Fruit fly (Drosophila melanogaster): Measurements from ENCODE around the gene Arl6IP1.

Arl6IP1 gene

dm6 chr3R:16646952-16647715, 3.7 kb downstream of the Arl6IP1 start, which contains the start of the genes CG10324 and CCT3 (continued):
- TF ChIP-seq Eip93F (GFP tag; optimal IDR thresholded peaks at IDR 0.05) (no peak), CG34406 (GFP tag; optimal IDR thresholded peaks at IDR 0.05) (no peak), CG8632 (GFP tag; optimal IDR thresholded peaks at IDR 0.05) (no peak), CG11902 (GFP tag; optimal IDR thresholded peaks at IDR 0.05) (peak; percentile 39), Ets96B (tag; optimal IDR thresholded peaks at IDR 0.05) (peak; percentile 50), CG6276 (GFP tag; optimal IDR thresholded peaks at IDR 0.05) (no peak), CG7368 (GFP tag; optimal IDR thresholded peaks at IDR 0.05) (no peak), CG1621 (tag; optimal IDR thresholded peaks at IDR 0.05) (no peak), achi (GFP tag; optimal IDR thresholded peaks at IDR 0.05) (no peak), topi (GFP tag; optimal IDR thresholded peaks at IDR 0.05) (peak; percentile 68), fd59A (GFP tag; optimal IDR thresholded peaks at IDR 0.05) (no peak), CG3032 (tag; optimal IDR thresholded peaks at IDR 0.05) (peak; percentile 77), CG4318 (GFP tag; optimal IDR thresholded peaks at IDR 0.05) (no peak), Met (GFP tag; optimal IDR thresholded peaks at IDR 0.05) (no peak), Sox15 (GFP tag; optimal IDR thresholded peaks at IDR 0.05) (peak; percentile 59), CG3919 (GFP tag; optimal IDR thresholded peaks at IDR 0.05) (no peak), Smox (GFP tag; optimal IDR thresholded peaks at IDR 0.05) (no peak), spab (GFP tag; optimal IDR thresholded peaks at IDR 0.05) (no peak), CG11762 (GFP tag; optimal IDR thresholded peaks at IDR 0.05; ENCODE audit: insufficient read depth) (peak; percentile 53), salr (GFP tag; optimal IDR thresholded peaks at IDR 0.05) (no peak), esn (GFP tag; optimal IDR thresholded peaks at IDR 0.05) (peak; percentile 70), fd85E (GFP tag; optimal IDR thresholded peaks at IDR 0.05) (no peak), net (GFP tag; optimal IDR thresholded peaks at IDR 0.05) (no peak), Ets21C (GFP tag; optimal IDR thresholded peaks at IDR 0.05) (no peak)

DNA sequence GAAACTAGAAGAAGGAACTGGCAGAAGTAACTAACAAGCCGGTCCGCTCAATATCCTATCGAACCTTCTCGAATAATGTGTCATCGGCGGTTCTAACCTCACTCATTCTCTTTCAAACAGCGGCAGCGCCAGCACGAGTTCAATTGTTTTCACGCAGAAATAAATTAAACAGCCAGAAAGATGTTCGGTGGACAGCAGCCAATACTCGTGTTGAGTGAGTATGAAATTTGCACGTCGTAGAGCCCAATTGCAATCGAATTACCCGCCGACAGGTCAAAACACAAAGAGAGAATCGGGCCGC, 4.3 kb downstream of the Arl6IP1 start:
- TF ChIP-seq CG15336 (GFP tag; IDR thresholded peaks at IDR 0.05) (no peak), CG6854 (GFP tag; optimal IDR thresholded peaks at IDR 0.05) (peak; percentile 53)

dm6 chr3R:16649282-16649681, 5.9 kb downstream of the Arl6IP1 start:
- no peak for TF ChIP-seq CG3032 (tag; optimal IDR thresholded peaks at IDR 0.05)
- no peak for TF ChIP-seq eg (GFP tag; IDR thresholded peaks at IDR 0.05)
- TF ChIP-seq CG15336 (GFP tag; IDR thresholded peaks at IDR 0.05) = no peak
- no peak for TF ChIP-seq Blimp-1 (GFP tag; optimal IDR thresholded peaks at IDR 0.05)
- no peak for TF ChIP-seq Eip93F (GFP tag; optimal IDR thresholded peaks at IDR 0.05)
- no peak for TF ChIP-seq CG32006 (GFP tag; optimal IDR thresholded peaks at IDR 0.05)
- TF ChIP-seq CG6163 (GFP tag; IDR thresholded peaks at IDR 0.05) = no peak
- no peak for TF ChIP-seq CG7368 (GFP tag; optimal IDR thresholded peaks at IDR 0.05)
- TF ChIP-seq Eip78C (GFP tag) = no peak
- TF ChIP-seq CG8319 (GFP tag; optimal IDR thresholded peaks at IDR 0.05) = no peak
- TF ChIP-seq dsx (GFP tag; optimal IDR thresholded peaks at IDR 0.05; ENCODE audit: poor library complexity, severe bottlenecking) = no peak
- TF ChIP-seq CG8632 (GFP tag; optimal IDR thresholded peaks at IDR 0.05) = no peak
- TF ChIP-seq pdm3 (GFP tag; optimal IDR thresholded peaks at IDR 0.05) = no peak
- TF ChIP-seq cyc (GFP tag; optimal IDR thresholded peaks at IDR 0.05) = no peak
- no peak for TF ChIP-seq CG6276 (GFP tag; optimal IDR thresholded peaks at IDR 0.05)

dm6 chr3R:16650950-16651349, 7.5 kb downstream of the Arl6IP1 start, which contains the start of gene Mettl4:
Gene Mettl4, minus strand, starts transcription at chr3R:16651157.
- TF ChIP-seq Eip93F (GFP tag; optimal IDR thresholded peaks at IDR 0.05) (no peak), CG6276 (GFP tag; optimal IDR thresholded peaks at IDR 0.05) (no peak), Gug (GFP tag; IDR thresholded peaks at IDR 0.05) (no peak), salr (GFP tag; optimal IDR thresholded peaks at IDR 0.05) (no peak), Ets96B (tag; optimal IDR thresholded peaks at IDR 0.05) (no peak), CG32006 (GFP tag; optimal IDR thresholded peaks at IDR 0.05) (no peak), CG10631 (GFP tag; optimal IDR thresholded peaks at IDR 0.05) (no peak), Smox (GFP tag; optimal IDR thresholded peaks at IDR 0.05) (no peak), Eip78C (GFP tag) (peak; percentile 34)
